Worm (Caenorhabditis elegans) whole organism, mixed stage, embryonic: ENCODE results near the gene vps-60.

ENCODE experiments used
- ceh-39 ChIP-seq: fragments of 150-350 bp; optimal IDR thresholded peaks from 2 replicates; lab custom pipeline; 2014; ENCODE audit warnings: missing biosample characterization, missing genetic modification characterization
- elt-1 ChIP-seq: sonication (generic microtip); optimal IDR thresholded peaks from 2 replicates; lab custom pipeline; 2017; ENCODE audit warnings: missing genetic modification characterization, mild to moderate bottlenecking, missing compliant biosample characterization, antibody characterized with exemption, moderate library complexity, borderline replicate concordance; ENCODE audit not compliant: insufficient read depth
- lin-13 ChIP-seq: fragments of 150-350 bp; optimal IDR thresholded peaks from 2 replicates; lab custom pipeline; 2014; ENCODE audit warnings: missing biosample characterization, missing genetic modification characterization
- lsy-2 ChIP-seq: fragments of 150-350 bp; optimal IDR thresholded peaks from 2 replicates; lab custom pipeline; 2014; ENCODE audit warnings: missing biosample characterization, missing genetic modification characterization
- mab-5 ChIP-seq: fragments of 150-350 bp; optimal IDR thresholded peaks from 2 replicates; lab custom pipeline; 2014; ENCODE audit warnings: missing biosample characterization, missing genetic modification characterization
- mep-1 ChIP-seq: fragments of 150-350 bp; optimal IDR thresholded peaks from 2 replicates; lab custom pipeline; 2017; ENCODE audit warnings: missing biosample characterization, missing genetic modification reagents, missing genetic modification characterization, inconsistent platforms
- nhr-12 ChIP-seq: fragments of 150-350 bp; optimal IDR thresholded peaks from 2 replicates; lab custom pipeline; 2014; ENCODE audit warnings: missing biosample characterization, missing genetic modification characterization
- nhr-237 ChIP-seq: fragments of 150-350 bp; optimal IDR thresholded peaks from 2 replicates; lab custom pipeline; 2014; ENCODE audit warnings: missing biosample characterization, missing genetic modification characterization
- nhr-76 ChIP-seq: sonication (generic microtip); optimal IDR thresholded peaks from 2 replicates; lab custom pipeline; 2017; ENCODE audit warnings: missing biosample characterization, missing genetic modification characterization
- pha-4 ChIP-seq: fragments of 150-350 bp; optimal IDR thresholded peaks from 2 replicates; lab custom pipeline; 2018; ENCODE audit warnings: missing biosample characterization, missing genetic modification reagents, missing genetic modification characterization
- snpc-4 ChIP-seq: fragments of 150-350 bp; optimal IDR thresholded peaks from 2 replicates; lab custom pipeline; 2014; ENCODE audit warnings: missing biosample characterization, missing genetic modification characterization
- sptf-1 ChIP-seq: sonication (generic microtip); optimal IDR thresholded peaks from 2 replicates; lab custom pipeline; 2017; ENCODE audit warnings: mild to moderate bottlenecking, missing genetic modification characterization, moderate library complexity, missing compliant biosample characterization
- unc-39 ChIP-seq: fragments of 150-350 bp; optimal IDR thresholded peaks from 2 replicates; lab custom pipeline; 2014; ENCODE audit warnings: missing biosample characterization, missing genetic modification characterization
- ztf-11 ChIP-seq: fragments of 150-350 bp; optimal IDR thresholded peaks from 2 replicates; lab custom pipeline; 2014; ENCODE audit warnings: missing biosample characterization, missing genetic modification characterization

DNA sequence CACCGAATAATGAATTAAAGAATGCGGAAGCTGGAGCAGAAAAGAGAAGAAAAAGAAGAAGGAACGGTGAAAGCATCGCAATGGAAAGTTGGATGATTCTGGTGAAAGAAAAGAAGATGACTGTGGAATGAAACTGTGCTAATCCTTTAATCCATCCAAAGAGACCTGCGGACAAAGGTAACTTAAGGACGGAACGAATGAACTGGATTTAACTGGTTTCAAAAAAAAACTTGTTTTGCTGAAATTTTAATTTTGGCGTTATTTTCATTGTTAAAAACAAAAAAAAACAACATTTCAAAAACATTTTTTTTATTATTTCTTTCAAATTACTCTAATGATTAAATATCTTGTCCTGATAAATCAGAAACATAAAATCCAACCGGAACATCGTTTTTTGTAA is 31.0 kb upstream of the vps-60 start, which contains the start of gene grl-12:
- TF ChIP-seq elt-1 (tag; lab: Kevin White, UChicago) = no peak
- no peak for TF ChIP-seq lin-13 (tag; lab: Kevin White, UChicago)
- no peak for TF ChIP-seq mab-5
- TF ChIP-seq nhr-76 (tag; lab: Kevin White, UChicago) = no peak
- TF ChIP-seq lsy-2 (tag; lab: Kevin White, UChicago) = no peak
- no peak for TF ChIP-seq ztf-11 (tag; lab: Kevin White, UChicago)
- TF ChIP-seq nhr-12 (tag; lab: Kevin White, UChicago) = no peak
- no peak for TF ChIP-seq snpc-4 (tag; lab: Kevin White, UChicago)
- no peak for TF ChIP-seq nhr-237 (tag; lab: Kevin White, UChicago)
- no peak for TF ChIP-seq ceh-39
- no peak for TF ChIP-seq pha-4
- no peak for TF ChIP-seq sptf-1 (tag; lab: Kevin White, UChicago)
- no peak for TF ChIP-seq unc-39 (tag; lab: Kevin White, UChicago)
- no peak for TF ChIP-seq mep-1
